Worm (Caenorhabditis elegans) whole organism, L1 larva: ENCODE data around the gene F35H10.2.
A peak's percentile ranks its signal among the peaks of the same experiment; 100 is the strongest.

ENCODE experiments used
- C34B4.2 ChIP-seq: sonication (generic microtip); optimal IDR thresholded peaks from 2 replicates; lab custom pipeline; 2017; ENCODE audit warnings: mild to moderate bottlenecking, missing genetic modification characterization, missing compliant biosample characterization
- aha-1 ChIP-seq: fragments of 150-350 bp; optimal IDR thresholded peaks from 2 replicates; lab custom pipeline; 2014; ENCODE audit warnings: missing biosample characterization, missing genetic modification characterization
- alr-1 ChIP-seq: fragments of 200-800 bp; sonication (Bioruptor generic); optimal IDR thresholded peaks from 2 replicates; lab custom pipeline; 2018; ENCODE audit warnings: borderline replicate concordance, mild to moderate bottlenecking, missing genetic modification characterization, missing compliant biosample characterization
- aly-2 ChIP-seq: fragments of 150-350 bp; optimal IDR thresholded peaks from 2 replicates; lab custom pipeline; 2014; ENCODE audit warnings: missing biosample characterization, missing genetic modification characterization
- ama-1 ChIP-seq: fragments of 150-350 bp; optimal IDR thresholded peaks from 2 replicates; lab custom pipeline; 2014
- blmp-1 ChIP-seq: fragments of 150-350 bp; optimal IDR thresholded peaks from 2 replicates; lab custom pipeline; 2014; ENCODE audit warnings: missing biosample characterization, missing genetic modification characterization
- ceh-88 ChIP-seq: fragments of 200-800 bp; sonication (Bioruptor generic); IDR thresholded peaks from 2 replicates; pipeline ENCODE4 v1.3.6; 2022; ENCODE audit warnings: missing genetic modification characterization, missing compliant biosample characterization
- dpl-1 ChIP-seq, 3 experiments: fragments of 150-350 bp in 2 of 3; sonication (generic microtip) in 1 of 3; optimal IDR thresholded peaks; 2 replicates each; lab custom pipeline; 2014 to 2017; ENCODE audit warnings: missing biosample characterization in 3 of 3, missing genetic modification characterization in 3 of 3, missing genetic modification reagents in 3 of 3
- efl-1 ChIP-seq, 4 experiments: fragments of 150-350 bp; optimal IDR thresholded peaks in 3 of 4; peaks in 1 of 4; 1 replicate in 1 of 4; 2 replicates in 3 of 4; lab custom pipeline; 2014; ENCODE audit warnings: missing biosample characterization in 2 of 4, missing genetic modification characterization in 2 of 4, missing genetic modification reagents in 2 of 4
- egl-13 ChIP-seq: sonication (generic microtip); optimal IDR thresholded peaks from 2 replicates; lab custom pipeline; 2016; ENCODE audit warnings: missing genotype, missing genetic modification reagents, missing genetic modification characterization, missing compliant biosample characterization
- elt-3 ChIP-seq, 6 experiments: fragments of 150-350 bp in 1 of 6; sonication (generic microtip); optimal IDR thresholded peaks; 2 replicates each; lab custom pipeline; 2017 to 2018; ENCODE audit warnings: missing biosample characterization in 6 of 6, missing genetic modification characterization in 6 of 6, inconsistent platforms in 1 of 6
- ets-5 ChIP-seq: fragments of 200-800 bp; sonication (Bioruptor generic); IDR thresholded peaks from 2 replicates; pipeline ENCODE4 v1.3.6; 2022; ENCODE audit warnings: missing genetic modification characterization, missing compliant biosample characterization
- fkh-8 ChIP-seq: sonication (generic microtip); optimal IDR thresholded peaks from 2 replicates; lab custom pipeline; 2016; ENCODE audit warnings: mild to moderate bottlenecking, missing genetic modification characterization, missing compliant biosample characterization
- grh-1 ChIP-seq: fragments of 200-800 bp; sonication (Bioruptor generic); IDR thresholded peaks from 2 replicates; pipeline ENCODE4 v1.3.6; 2022; ENCODE audit warnings: missing genetic modification reagents, missing genetic modification characterization, missing compliant biosample characterization
- hlh-4 ChIP-seq: sonication (generic microtip); optimal IDR thresholded peaks from 2 replicates; lab custom pipeline; 2016; ENCODE audit warnings: mild to moderate bottlenecking, missing genetic modification characterization, missing compliant biosample characterization
- isw-1 ChIP-seq: fragments of 200-800 bp; sonication (Bioruptor generic); IDR thresholded peaks from 2 replicates; pipeline ENCODE4 v1.3.6; 2022; ENCODE audit warnings: missing genetic modification characterization, missing compliant biosample characterization
- jun-1 ChIP-seq: fragments of 150-350 bp; optimal IDR thresholded peaks from 2 replicates; lab custom pipeline; 2014; ENCODE audit warnings: missing biosample characterization, missing genetic modification reagents, missing genetic modification characterization
- lin-14 ChIP-seq: fragments of 200-800 bp; sonication (Bioruptor generic); optimal IDR thresholded peaks from 2 replicates; lab custom pipeline; 2018; ENCODE audit warnings: mild to moderate bottlenecking, missing genetic modification characterization, moderate library complexity, missing compliant biosample characterization
- mab-9 ChIP-seq: fragments of 200-800 bp; sonication (Bioruptor generic); IDR thresholded peaks from 2 replicates; pipeline ENCODE4 v1.3.6; 2022; ENCODE audit warnings: missing genetic modification reagents, missing genetic modification characterization, missing compliant biosample characterization
- mdl-1 ChIP-seq, 2 experiments: fragments of 150-350 bp; optimal IDR thresholded peaks; 2 replicates each; lab custom pipeline; 2014 to 2017; ENCODE audit warnings: missing biosample characterization in 2 of 2, missing genetic modification characterization in 2 of 2, inconsistent platforms in 1 of 2
- mef-2 ChIP-seq: fragments of 150-350 bp; optimal IDR thresholded peaks from 2 replicates; lab custom pipeline; 2014; ENCODE audit warnings: missing biosample characterization, missing genetic modification characterization
- mep-1 ChIP-seq: fragments of 150-350 bp; optimal IDR thresholded peaks from 2 replicates; lab custom pipeline; 2014; ENCODE audit warnings: missing biosample characterization, missing genetic modification characterization
- nhr-12 ChIP-seq: sonication (generic microtip); optimal IDR thresholded peaks from 2 replicates; lab custom pipeline; 2017; ENCODE audit warnings: missing biosample characterization, missing genetic modification characterization
- nhr-20 ChIP-seq: sonication (generic microtip); optimal IDR thresholded peaks from 2 replicates; lab custom pipeline; 2016; ENCODE audit warnings: mild to moderate bottlenecking, missing genetic modification characterization, missing compliant biosample characterization
- nhr-237 ChIP-seq: fragments of 150-350 bp; optimal IDR thresholded peaks from 2 replicates; lab custom pipeline; 2014; ENCODE audit warnings: missing biosample characterization, missing genetic modification characterization
- nhr-85 ChIP-seq: sonication (generic microtip); peaks from one replicate; lab custom pipeline; 2016; ENCODE audit warnings: missing genetic modification characterization, inconsistent platforms, missing compliant biosample characterization
- pag-3 ChIP-seq: sonication (generic microtip); optimal IDR thresholded peaks from 2 replicates; lab custom pipeline; 2017; ENCODE audit warnings: missing genetic modification characterization, mild to moderate bottlenecking, missing compliant biosample characterization, antibody characterized with exemption, borderline replicate concordance; ENCODE audit not compliant: insufficient read depth
- pqm-1 ChIP-seq: sonication (generic microtip); optimal IDR thresholded peaks from 3 replicates; lab custom pipeline; 2017; ENCODE audit warnings: missing biosample characterization, missing genetic modification characterization
- snu-23 ChIP-seq: sonication (generic microtip); optimal IDR thresholded peaks from 2 replicates; lab custom pipeline; 2016; ENCODE audit warnings: missing genetic modification characterization, missing compliant biosample characterization
- unc-130 ChIP-seq: fragments of 150-350 bp; optimal IDR thresholded peaks from 2 replicates; lab custom pipeline; 2017; ENCODE audit warnings: missing biosample characterization, missing genetic modification characterization, inconsistent platforms
- unc-62 ChIP-seq: fragments of 150-350 bp; optimal IDR thresholded peaks from 2 replicates; lab custom pipeline; 2014; ENCODE audit warnings: missing biosample characterization, missing genetic modification reagents, missing genetic modification characterization
- unc-86 ChIP-seq: sonication (generic microtip); optimal IDR thresholded peaks from 2 replicates; lab custom pipeline; 2016; ENCODE audit warnings: missing genetic modification characterization, missing compliant biosample characterization

F35H10.2 gene

DNA sequence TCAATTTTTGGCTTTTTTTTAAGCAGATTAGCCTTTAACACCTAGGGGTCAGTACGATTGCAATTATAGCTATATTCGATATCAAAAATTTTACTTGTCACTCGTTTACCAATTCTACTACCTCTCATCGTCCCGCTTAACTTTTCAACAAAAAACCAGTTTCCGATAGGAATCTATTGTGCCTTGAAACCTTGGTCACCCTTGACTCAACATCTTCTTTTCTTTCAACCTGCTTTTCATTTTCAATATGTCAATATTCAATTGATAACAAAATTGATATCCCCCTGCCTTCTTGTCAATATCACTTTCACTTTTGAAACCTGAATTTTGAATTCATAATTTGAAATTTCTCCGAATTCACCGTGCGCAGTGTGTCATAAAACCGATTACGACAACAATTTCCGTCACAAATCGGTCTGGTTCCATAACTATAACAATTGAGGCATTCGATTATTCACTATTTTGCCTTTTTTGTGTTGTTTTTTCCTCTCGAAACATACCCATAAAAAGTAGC lies 26.3 kb upstream of the F35H10.2 start (continued):
- TF ChIP-seq ets-5 (GFP tag; lab: Robert Waterston, UW) (no peak), unc-86 (no peak), dpl-1 (GFP tag; optimal IDR thresholded peaks at IDR 0.05; lab: Kevin White, UChicago) (no peak), lin-14 (GFP tag; lab: Kevin White, UChicago) (peak; percentile 30), egl-13 (no peak)

DNA sequence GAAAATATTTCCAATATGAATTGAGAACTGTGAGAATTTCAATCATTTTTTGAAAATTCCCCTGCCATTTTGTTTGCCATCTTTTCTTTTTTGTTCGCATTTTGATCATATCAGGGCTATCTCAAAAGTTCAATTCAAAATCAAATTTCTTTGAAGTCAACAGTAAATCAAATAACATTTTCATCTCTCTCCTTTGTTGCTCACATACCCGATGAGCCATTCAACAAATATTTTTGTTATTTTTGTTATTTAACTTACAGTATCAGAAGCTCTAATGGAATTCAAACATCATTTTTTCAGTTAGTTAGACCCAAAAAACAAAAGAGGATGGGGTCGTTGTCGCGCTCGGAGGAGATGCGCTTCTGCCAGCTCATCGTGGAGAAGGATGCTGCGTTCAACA lies 25.3 kb upstream of the F35H10.2 start, which contains the start of gene vha-5:
Gene vha-5, plus strand, starts transcription at position 301 of the 400 bp plus-strand sequence.
- TF ChIP-seq C34B4.2 (tag; lab: Kevin White, UChicago) (no peak), unc-130 (tag; lab: Kevin White, UChicago) (no peak), blmp-1 (tag; lab: Kevin White, UChicago) (no peak), ama-1 (lab: Kevin White, UChicago) (no peak)

DNA sequence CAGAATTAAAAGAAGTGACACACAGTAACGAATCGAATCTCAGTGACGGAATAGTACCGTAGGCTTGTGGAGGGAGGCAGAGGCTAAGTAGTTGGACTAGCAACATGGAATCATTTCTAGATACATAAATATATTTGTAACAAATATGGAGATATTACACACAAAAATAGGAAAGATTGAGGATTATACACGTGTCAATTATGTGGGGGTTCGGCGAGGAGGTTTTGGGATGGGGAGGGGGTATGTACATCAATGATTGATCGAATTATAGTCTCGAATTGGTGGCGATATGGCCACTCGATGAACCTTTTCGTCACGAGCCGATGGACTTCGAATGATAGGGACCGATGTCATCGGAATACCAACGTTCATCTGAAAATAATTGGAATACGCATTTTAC lies 21.6 kb upstream of the F35H10.2 start:
- TF ChIP-seq mdl-1 (tag; optimal IDR thresholded peaks at IDR 0.05; lab: Kevin White, UChicago) (no peak), mef-2 (tag; lab: Kevin White, UChicago) (no peak), fkh-8 (tag; lab: Kevin White, UChicago) (no peak), C34B4.2 (tag; lab: Kevin White, UChicago) (no peak), efl-1 (optimal IDR thresholded peaks at IDR 0.05; lab: Kevin White, UChicago) (no peak), efl-1 (GFP tag; optimal IDR thresholded peaks at IDR 0.05 in 1 of 2; lab: Kevin White, UChicago) (peak in 1 of 2 experiments; percentile 64), unc-62 (GFP tag; lab: Kevin White, UChicago) (no peak)

DNA sequence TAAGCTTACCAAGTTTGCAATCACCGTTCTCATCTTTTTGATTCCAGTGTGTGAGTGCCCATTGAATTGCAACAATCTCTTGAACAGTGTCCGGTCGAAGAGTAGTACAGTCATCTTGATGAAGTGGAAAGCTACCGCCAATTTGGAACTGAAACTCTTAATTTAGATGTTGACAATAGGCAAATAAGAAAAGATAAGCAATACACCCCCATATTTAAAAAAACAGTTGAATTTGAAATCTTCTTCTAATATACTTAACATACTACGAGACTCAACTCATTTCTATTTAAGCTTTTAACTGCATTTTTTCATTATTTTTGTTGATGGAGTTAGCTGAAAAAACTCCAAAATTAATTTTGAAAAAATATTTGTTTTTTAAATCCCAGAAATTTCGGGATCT lies 16.9 kb upstream of the F35H10.2 start:
- TF ChIP-seq grh-1 (GFP tag; lab: Robert Waterston, UW): no peak
- no peak for TF ChIP-seq efl-1 (optimal IDR thresholded peaks at IDR 0.05; lab: Kevin White, UChicago)
- TF ChIP-seq efl-1 (GFP tag; optimal IDR thresholded peaks at IDR 0.05 in 1 of 2; lab: Kevin White, UChicago): peak in 1 of 2 experiments; percentile 56

DNA sequence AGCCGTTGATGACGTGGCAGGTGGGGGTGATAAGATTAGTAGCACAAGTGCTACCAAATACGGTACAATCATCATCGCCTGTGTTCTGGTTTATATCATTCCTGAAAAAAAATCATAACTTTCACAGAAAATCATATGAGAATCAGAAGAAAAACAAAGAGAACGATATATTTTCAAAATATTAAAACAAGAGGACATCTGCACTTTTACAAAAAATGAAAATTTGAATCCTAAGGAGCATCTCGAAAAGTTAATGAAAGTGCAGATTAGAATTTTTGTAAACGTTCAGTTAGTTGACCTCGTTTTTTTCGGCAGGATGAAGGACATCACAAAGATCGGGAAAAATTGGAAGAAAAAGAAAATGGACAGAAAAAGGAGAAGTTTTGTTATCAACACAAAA lies 16.2 kb upstream of the F35H10.2 start, which contains the start of gene F35H10.10:
Gene F35H10.10, minus strand, starts transcription at position 101 of the 400 bp plus-strand sequence.
- TF ChIP-seq unc-86 (no peak), efl-1 (optimal IDR thresholded peaks at IDR 0.05; lab: Kevin White, UChicago) (no peak), efl-1 (GFP tag; optimal IDR thresholded peaks at IDR 0.05 in 1 of 2; lab: Kevin White, UChicago) (no peak), ceh-88 (GFP tag; lab: Robert Waterston, UW) (no peak), blmp-1 (tag; lab: Kevin White, UChicago) (peak; percentile 84)

DNA sequence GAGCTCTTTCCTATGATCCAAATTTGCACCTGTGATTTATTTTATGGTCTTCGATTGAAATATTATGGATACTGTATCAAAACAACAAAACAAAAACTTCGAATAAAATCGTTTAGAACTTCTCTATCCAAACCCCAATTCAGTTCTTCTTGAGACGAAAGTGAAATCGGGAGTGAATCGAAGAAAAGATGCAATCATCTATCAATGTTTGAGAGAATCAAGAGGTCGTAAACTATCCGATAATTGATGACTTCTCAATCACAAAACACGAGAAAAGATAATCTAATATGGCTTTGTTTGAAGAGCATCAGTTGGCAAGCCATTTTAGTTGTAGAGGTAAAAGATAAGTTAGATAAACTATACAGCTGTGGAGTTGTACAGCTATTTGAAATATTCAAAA lies 11.2 kb upstream of the F35H10.2 start:
- no peak for TF ChIP-seq unc-130 (tag; lab: Kevin White, UChicago)
- TF ChIP-seq nhr-20 (tag; lab: Kevin White, UChicago): no peak
- TF ChIP-seq jun-1: no peak
- TF ChIP-seq blmp-1 (tag; lab: Kevin White, UChicago): peak; percentile 97
- TF ChIP-seq egl-13: no peak
- peak; percentile 39 for TF ChIP-seq lin-14 (GFP tag; lab: Kevin White, UChicago)
- TF ChIP-seq C34B4.2 (tag; lab: Kevin White, UChicago): no peak
- TF ChIP-seq elt-3 (tag; optimal IDR thresholded peaks at IDR 0.05; lab: Kevin White, UChicago): peak in 2 of 6 experiments; percentile 5 to 13
- no peak for TF ChIP-seq nhr-12

DNA sequence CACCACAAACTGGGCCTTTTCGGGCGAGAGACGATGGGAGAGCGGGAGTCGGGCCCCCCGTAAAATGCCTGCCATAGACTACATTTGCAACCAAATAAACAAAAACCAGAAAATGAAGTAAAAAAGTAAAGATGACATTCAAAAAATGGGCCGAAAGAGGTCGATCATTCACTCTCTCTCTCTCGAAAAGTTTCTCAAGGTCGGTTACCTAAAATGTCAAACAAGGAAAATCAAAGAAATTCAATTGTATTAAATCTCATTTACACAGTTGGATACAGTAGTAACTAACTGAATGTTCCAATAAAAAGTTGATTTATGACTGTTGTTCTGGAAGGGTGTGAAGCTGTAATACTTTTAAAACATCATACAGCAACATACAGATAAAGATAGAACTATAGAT lies 10.2 kb upstream of the F35H10.2 start:
- TF ChIP-seq C34B4.2 (tag; lab: Kevin White, UChicago) (no peak), nhr-237 (tag; lab: Kevin White, UChicago) (no peak), hlh-4 (tag; lab: Kevin White, UChicago) (no peak), pag-3 (tag; lab: Kevin White, UChicago) (no peak), grh-1 (GFP tag; lab: Robert Waterston, UW) (no peak), unc-62 (GFP tag; lab: Kevin White, UChicago) (no peak), mep-1 (tag; lab: Kevin White, UChicago) (no peak), mab-9 (GFP tag; lab: Robert Waterston, UW) (no peak), aly-2 (tag; lab: Kevin White, UChicago) (no peak), alr-1 (tag; lab: Kevin White, UChicago) (no peak), isw-1 (GFP tag; lab: Robert Waterston, UW) (no peak), ama-1 (lab: Kevin White, UChicago) (no peak), snu-23 (GFP tag; lab: Kevin White, UChicago) (no peak), blmp-1 (tag; lab: Kevin White, UChicago) (peak; percentile 76), aha-1 (no peak), lin-14 (GFP tag; lab: Kevin White, UChicago) (peak; percentile 40), pqm-1 (no peak), nhr-85 (peak; percentile 71), mdl-1 (tag; optimal IDR thresholded peaks at IDR 0.05; lab: Kevin White, UChicago) (no peak), ceh-88 (GFP tag; lab: Robert Waterston, UW) (no peak)
- TF ChIP-seq, all 84 proteins: peak for 3
